Fruit fly (Drosophila melanogaster) whole organism, embryonic: Measurements from ENCODE around the gene esc.
A peak's percentile ranks its signal among the peaks of the same experiment; 100 is the strongest.

ENCODE experiments used
- B-H2 ChIP-seq: fragments of 200-800 bp; sonication (Bioruptor generic); optimal IDR thresholded peaks from 2 replicates; lab custom pipeline; 2018; ENCODE audit warnings: missing biosample characterization, mild to moderate bottlenecking, missing genetic modification characterization
- CG11696 ChIP-seq: fragments of 200-800 bp; sonication (Bioruptor generic); IDR thresholded peaks from 2 replicates; pipeline ENCODE4 v1.3.6; 2022; ENCODE audit warnings: missing biosample characterization, missing genetic modification characterization
- CG12744 ChIP-seq: fragments of 200-800 bp; sonication (Bioruptor generic); optimal IDR thresholded peaks from 2 replicates; lab custom pipeline; 2016; ENCODE audit warnings: missing biosample characterization, missing genetic modification characterization
- CG13424 ChIP-seq: fragments of 200-800 bp; sonication (Bioruptor generic); optimal IDR thresholded peaks from 2 replicates; lab custom pipeline; 2019; ENCODE audit warnings: missing biosample characterization, mild to moderate bottlenecking, missing genetic modification characterization, moderate library complexity
- CG13775 ChIP-seq: fragments of 200-800 bp; sonication (Bioruptor generic); optimal IDR thresholded peaks from 3 replicates; lab custom pipeline; 2017; ENCODE audit warnings: missing biosample characterization, mild to moderate bottlenecking, missing genetic modification characterization
- CG14014 ChIP-seq: fragments of 200-800 bp; sonication (Bioruptor generic); IDR thresholded peaks from 2 replicates; pipeline ENCODE4 v1.3.6; 2022; ENCODE audit warnings: missing biosample characterization, missing genetic modification characterization
- CG3407 ChIP-seq: fragments of 200-800 bp; sonication (Bioruptor generic); optimal IDR thresholded peaks from 2 replicates; lab custom pipeline; 2018; ENCODE audit warnings: missing biosample characterization, mild to moderate bottlenecking, missing genetic modification characterization
- CG3847 ChIP-seq: fragments of 200-800 bp; sonication (Bioruptor generic); IDR thresholded peaks from 2 replicates; pipeline ENCODE4 v1.3.6; 2022; ENCODE audit warnings: missing biosample characterization, missing genetic modification characterization
- CG4424 ChIP-seq: fragments of 200-800 bp; sonication (Bioruptor generic); optimal IDR thresholded peaks from 3 replicates; lab custom pipeline; 2016; ENCODE audit warnings: missing biosample characterization, missing genetic modification characterization
- CG4617 ChIP-seq: fragments of 200-800 bp; sonication (Bioruptor generic); optimal IDR thresholded peaks from 3 replicates; lab custom pipeline; 2016; ENCODE audit warnings: missing biosample characterization, missing genetic modification characterization, borderline replicate concordance
- CG4707 ChIP-seq: fragments of 200-800 bp; sonication (Bioruptor generic); optimal IDR thresholded peaks from 2 replicates; lab custom pipeline; 2018; ENCODE audit warnings: missing biosample characterization, mild to moderate bottlenecking, missing genetic modification characterization, moderate library complexity
- CG6765 ChIP-seq: fragments of 200-800 bp; sonication (Bioruptor generic); optimal IDR thresholded peaks from 3 replicates; lab custom pipeline; 2017; ENCODE audit warnings: missing biosample characterization, mild to moderate bottlenecking, missing genetic modification characterization
- CG7357 ChIP-seq: fragments of 200-800 bp; sonication (Bioruptor generic); IDR thresholded peaks from 3 replicates; pipeline ENCODE4 v1.3.6; 2022; ENCODE audit warnings: missing biosample characterization, missing genetic modification characterization
- CG7987 ChIP-seq: fragments of 200-800 bp; sonication (Bioruptor generic); optimal IDR thresholded peaks from 2 replicates; lab custom pipeline; 2018; ENCODE audit warnings: missing biosample characterization, mild to moderate bottlenecking, missing genetic modification characterization, moderate library complexity
- CG8924 ChIP-seq: fragments of 200-800 bp; optimal IDR thresholded peaks from 3 replicates; lab custom pipeline; 2019; ENCODE audit warnings: missing biosample characterization, mild to moderate bottlenecking, missing genetic modification characterization, moderate library complexity
- CG9817 ChIP-seq: fragments of 200-800 bp; sonication (Bioruptor generic); optimal IDR thresholded peaks from 2 replicates; lab custom pipeline; 2018; ENCODE audit warnings: missing biosample characterization, mild to moderate bottlenecking, missing genetic modification characterization, moderate library complexity
- CG9876 ChIP-seq: fragments of 200-800 bp; sonication (Bioruptor generic); optimal IDR thresholded peaks from 2 replicates; lab custom pipeline; 2016; ENCODE audit warnings: missing biosample characterization, missing genetic modification characterization
- CrebB ChIP-seq: fragments of 200-800 bp; sonication (Bioruptor generic); optimal IDR thresholded peaks from 3 replicates; lab custom pipeline; 2018; ENCODE audit warnings: missing biosample characterization, mild to moderate bottlenecking, missing genetic modification characterization
- Dref ChIP-seq: fragments of 200-800 bp; sonication (Bioruptor generic); IDR thresholded peaks from 2 replicates; pipeline ENCODE4 v1.3.6; 2022; ENCODE audit warnings: missing biosample characterization, missing genetic modification characterization
- Eip74EF ChIP-seq, 2 experiments: fragments of 200-800 bp in 1 of 2; fragments of >200 bp in 1 of 2; sonication (Bioruptor generic) in 1 of 2; optimal IDR thresholded peaks; 2 replicates each; lab custom pipeline; 2017 to 2019; ENCODE audit warnings: missing biosample characterization in 2 of 2, missing genetic modification characterization in 2 of 2, mild to moderate bottlenecking in 1 of 2, moderate library complexity in 1 of 2
- Meics ChIP-seq: fragments of 200-800 bp; sonication (Bioruptor generic); optimal IDR thresholded peaks from 2 replicates; lab custom pipeline; 2017; ENCODE audit warnings: missing biosample characterization, mild to moderate bottlenecking, missing genetic modification characterization
- Mrtf ChIP-seq: fragments of 200-800 bp; sonication (Bioruptor generic); IDR thresholded peaks from 3 replicates; pipeline ENCODE4 v1.3.6; 2022; ENCODE audit warnings: missing biosample characterization, missing genetic modification characterization
- Nf-YA ChIP-seq: fragments of 200-800 bp; sonication (Bioruptor generic); IDR thresholded peaks from 2 replicates; pipeline ENCODE4 v1.3.6; 2022; ENCODE audit warnings: missing biosample characterization, missing genetic modification characterization
- Nf-YB ChIP-seq: fragments of 200-800 bp; sonication (Bioruptor generic); optimal IDR thresholded peaks from 3 replicates; lab custom pipeline; 2019; ENCODE audit warnings: missing biosample characterization, mild to moderate bottlenecking, missing genetic modification characterization, moderate library complexity
- Ptx1 ChIP-seq: fragments of 200-800 bp; sonication (Bioruptor generic); IDR thresholded peaks from 2 replicates; pipeline ENCODE4 v1.3.6; 2022; ENCODE audit warnings: missing biosample characterization, missing genetic modification characterization
- bbx ChIP-seq: fragments of 200-800 bp; sonication (Bioruptor generic); IDR thresholded peaks from 2 replicates; pipeline ENCODE4 v1.3.6; 2022; ENCODE audit warnings: missing biosample characterization, missing genetic modification characterization; ENCODE audit not compliant: partially characterized antibody
- bcd ChIP-seq: fragments of 200-800 bp; sonication (Bioruptor generic); optimal IDR thresholded peaks from 2 replicates; lab custom pipeline; 2017; ENCODE audit warnings: missing biosample characterization, mild to moderate bottlenecking, missing genetic modification characterization
- bsh ChIP-seq, 2 experiments: fragments of 200-800 bp; sonication (Bioruptor generic); optimal IDR thresholded peaks; 2 replicates each; lab custom pipeline; 2017 to 2018; ENCODE audit warnings: mild to moderate bottlenecking in 2 of 2, missing biosample characterization in 2 of 2, missing genetic modification characterization in 2 of 2, moderate library complexity in 1 of 2
- btn ChIP-seq: fragments of 200-800 bp; sonication (Bioruptor generic); optimal IDR thresholded peaks from 2 replicates; lab custom pipeline; 2016; ENCODE audit warnings: missing biosample characterization, missing genetic modification characterization
- cas ChIP-seq: fragments of 200-800 bp; sonication (Bioruptor generic); IDR thresholded peaks from 2 replicates; pipeline ENCODE4 v1.3.6; 2022; ENCODE audit warnings: missing biosample characterization, missing genetic modification characterization
- disco-r ChIP-seq: fragments of 200-800 bp; sonication (Bioruptor generic); optimal IDR thresholded peaks from 2 replicates; lab custom pipeline; 2016; ENCODE audit warnings: missing biosample characterization, missing genetic modification characterization
- dmrt11E ChIP-seq: fragments of 200-800 bp; sonication (Bioruptor generic); optimal IDR thresholded peaks from 3 replicates; lab custom pipeline; 2018; ENCODE audit warnings: missing biosample characterization, mild to moderate bottlenecking, missing genetic modification characterization, moderate library complexity
- emc ChIP-seq: fragments of 200-800 bp; sonication (Bioruptor generic); optimal IDR thresholded peaks from 2 replicates; lab custom pipeline; 2016; ENCODE audit warnings: missing biosample characterization, missing genetic modification characterization
- ftz-f1 ChIP-seq: fragments of 200-800 bp; sonication (Bioruptor generic); optimal IDR thresholded peaks from 2 replicates; lab custom pipeline; 2016; ENCODE audit warnings: missing biosample characterization, missing genetic modification characterization
- grn ChIP-seq: fragments of 200-800 bp; sonication (Bioruptor generic); optimal IDR thresholded peaks from 3 replicates; lab custom pipeline; 2017; ENCODE audit warnings: missing biosample characterization, missing genetic modification characterization
- her ChIP-seq: fragments of 200-800 bp; sonication (Bioruptor generic); optimal IDR thresholded peaks from 2 replicates; lab custom pipeline; 2016; ENCODE audit warnings: missing biosample characterization, missing genetic modification characterization
- ind ChIP-seq: fragments of 200-800 bp; sonication (Bioruptor generic); optimal IDR thresholded peaks from 3 replicates; lab custom pipeline; 2016; ENCODE audit warnings: missing biosample characterization, missing genetic modification characterization
- klu ChIP-seq: fragments of 200-800 bp; sonication (Bioruptor generic); IDR thresholded peaks from 2 replicates; pipeline ENCODE4 v1.3.6; 2022; ENCODE audit warnings: missing biosample characterization, missing genetic modification characterization
- kni ChIP-seq: fragments of 200-800 bp; sonication (Bioruptor generic); optimal IDR thresholded peaks from 3 replicates; lab custom pipeline; 2017; ENCODE audit warnings: mild to moderate bottlenecking, missing biosample characterization, missing genetic modification reagents, missing genetic modification characterization
- knrl ChIP-seq: fragments of 200-800 bp; sonication (Bioruptor generic); IDR thresholded peaks from 3 replicates; pipeline ENCODE4 v1.3.6; 2022; ENCODE audit warnings: missing biosample characterization, missing genetic modification characterization; ENCODE audit not compliant: partially characterized antibody
- odd ChIP-seq: fragments of 200-800 bp; sonication (Bioruptor generic); optimal IDR thresholded peaks from 2 replicates; lab custom pipeline; 2017; ENCODE audit warnings: missing biosample characterization, mild to moderate bottlenecking, missing genetic modification characterization
- pho ChIP-seq: fragments of 200-800 bp; sonication (Bioruptor generic); optimal IDR thresholded peaks from 2 replicates; lab custom pipeline; 2016; ENCODE audit warnings: missing biosample characterization, missing genetic modification characterization
- sens-2 ChIP-seq: fragments of 200-800 bp; sonication (Bioruptor generic); IDR thresholded peaks from 2 replicates; pipeline ENCODE4 v1.3.6; 2022; ENCODE audit warnings: missing biosample characterization, missing genetic modification characterization
- shn ChIP-seq: fragments of 200-800 bp; sonication (Bioruptor generic); optimal IDR thresholded peaks from 3 replicates; lab custom pipeline; 2016; ENCODE audit warnings: missing biosample characterization, missing genetic modification characterization
- sna ChIP-seq: fragments of 200-800 bp; sonication (Bioruptor generic); IDR thresholded peaks from 2 replicates; pipeline ENCODE4 v1.3.6; 2022; ENCODE audit warnings: missing biosample characterization, missing genetic modification characterization; ENCODE audit not compliant: partially characterized antibody
- sob ChIP-seq: fragments of 200-800 bp; sonication (Bioruptor generic); IDR thresholded peaks from 2 replicates; pipeline ENCODE4 v1.3.6; 2022; ENCODE audit warnings: missing biosample characterization, missing genetic modification characterization
- trem ChIP-seq: fragments of 200-800 bp; optimal IDR thresholded peaks from 3 replicates; lab custom pipeline; 2019; ENCODE audit warnings: missing biosample characterization, mild to moderate bottlenecking, missing genetic modification characterization, moderate library complexity
- twi ChIP-seq: fragments of 200-800 bp; optimal IDR thresholded peaks from 2 replicates; lab custom pipeline; 2019; ENCODE audit warnings: missing biosample characterization, mild to moderate bottlenecking, missing genetic modification characterization, moderate library complexity
- wdn ChIP-seq: fragments of 200-800 bp; sonication (Bioruptor generic); IDR thresholded peaks from 2 replicates; pipeline ENCODE4 v1.3.6; 2022; ENCODE audit warnings: missing biosample characterization, missing genetic modification characterization

The esc gene

dm6 chr2L:11808702-11809583, 20.3 kb downstream of the esc start, which contains the start of gene crol (continued):
- TF ChIP-seq CG13424 (tag; lab: Kevin White, UChicago) (peak; percentile 43), her (GFP tag; lab: Kevin White, UChicago) (no peak), Nf-YB (peak; percentile 36), CG13775 (GFP tag; lab: Kevin White, UChicago) (peak; percentile 15), klu (no peak), Dref (GFP tag; lab: Robert Waterston, UW) (peak; percentile 89), CG4707 (GFP tag; lab: Kevin White, UChicago) (no peak), CG7357 (no peak), sna (GFP tag; lab: Robert Waterston, UW) (peak; percentile 80), ind (no peak), CG8924 (peak; percentile 42), emc (GFP tag; lab: Kevin White, UChicago) (no peak), Mrtf (no peak), CG6765 (GFP tag; lab: Kevin White, UChicago) (no peak), Eip74EF (GFP tag; optimal IDR thresholded peaks at IDR 0.05; lab: Kevin White, UChicago) (no peak), CG14014 (GFP tag; lab: Robert Waterston, UW) (no peak), sens-2 (GFP tag; lab: Robert Waterston, UW) (no peak), CG9817 (peak; percentile 17), bcd (GFP tag; lab: Kevin White, UChicago) (peak; percentile 0), knrl (peak; percentile 81), CG3407 (GFP tag; lab: Kevin White, UChicago) (no peak), sob (GFP tag; lab: Robert Waterston, UW) (peak; percentile 52), B-H2 (GFP tag; lab: Kevin White, UChicago) (no peak), wdn (GFP tag; lab: Robert Waterston, UW) (no peak), pho (GFP tag; lab: Kevin White, UChicago) (no peak), dmrt11E (tag; lab: Kevin White, UChicago) (no peak), CG3847 (GFP tag; lab: Robert Waterston, UW) (peak; percentile 58), Meics (GFP tag; lab: Kevin White, UChicago) (peak; percentile 7), btn (GFP tag; lab: Kevin White, UChicago) (no peak), odd (GFP tag; lab: Kevin White, UChicago) (no peak), Ptx1 (no peak), trem (tag; lab: Kevin White, UChicago) (peak; percentile 63), cas (GFP tag; lab: Robert Waterston, UW) (peak; percentile 40; the same call in 1 of the 2 replicates), CG4617 (peak; percentile 47), ftz-f1 (GFP tag; lab: Kevin White, UChicago) (no peak), kni (GFP tag; lab: Kevin White, UChicago) (peak; percentile 93), shn (GFP tag; lab: Kevin White, UChicago) (no peak), Nf-YA (GFP tag; lab: Robert Waterston, UW) (no peak), CG4424 (no peak), bsh (GFP tag; optimal IDR thresholded peaks at IDR 0.05; lab: Kevin White, UChicago) (peak in 1 of 2 experiments; percentile 17), twi (no peak), bbx (GFP tag; lab: Robert Waterston, UW) (peak; percentile 93), CG11696 (no peak), CG12744 (no peak), disco-r (GFP tag; lab: Kevin White, UChicago) (no peak), grn (no peak), CG7987 (GFP tag; lab: Kevin White, UChicago) (peak; percentile 24), CrebB (tag; lab: Kevin White, UChicago) (no peak), CG9876 (GFP tag; lab: Kevin White, UChicago) (no peak)
